Fruit fly (Drosophila melanogaster): ENCODE results near the gene mRpS23.

- TF ChIP-seq psq (optimal IDR thresholded peaks at IDR 0.05) = no peak
- no peak for TF ChIP-seq h (optimal IDR thresholded peaks at IDR 0.05)
- no peak for TF ChIP-seq insv (optimal IDR thresholded peaks at IDR 0.05)
Observed at dm6 chr2L:13833058-13833457, 1.8 kb downstream of the mRpS23 start, which contains the start of the genes GatC, PolG2 and Polr2C.

Data from Kc167 (cell line).